Fruit fly (Drosophila melanogaster) whole organism, embryonic: ENCODE results near the gene CG31287.

Experiments used
- Atf3 ChIP-seq: fragments of 200-800 bp; sonication (Bioruptor generic); optimal IDR thresholded peaks from 3 replicates; lab custom pipeline; 2016; ENCODE audit warnings: missing biosample characterization, missing genetic modification characterization
- CG10366 ChIP-seq: fragments of 200-800 bp; sonication (Bioruptor generic); IDR thresholded peaks from 2 replicates; pipeline ENCODE4 v1.3.6; 2022; ENCODE audit warnings: missing biosample characterization, missing genetic modification characterization
- CG10462 ChIP-seq: fragments of 200-800 bp; sonication (Bioruptor generic); optimal IDR thresholded peaks from 2 replicates; lab custom pipeline; 2016; ENCODE audit warnings: missing biosample characterization, missing genetic modification characterization
- CG12942 ChIP-seq: fragments of 200-800 bp; sonication (Bioruptor generic); optimal IDR thresholded peaks from 3 replicates; lab custom pipeline; 2016; ENCODE audit warnings: missing biosample characterization, missing genetic modification characterization
- CG16779 ChIP-seq: fragments of 200-800 bp; sonication (Bioruptor generic); IDR thresholded peaks from 2 replicates; pipeline ENCODE4 v1.3.6; 2022; ENCODE audit warnings: missing biosample characterization, missing genetic modification characterization
- CG17186 ChIP-seq: fragments of 200-800 bp; sonication (Bioruptor generic); optimal IDR thresholded peaks from 3 replicates; lab custom pipeline; 2017; ENCODE audit warnings: missing biosample characterization, missing genetic modification reagents, missing genetic modification characterization
- CG17612 ChIP-seq: fragments of 200-800 bp; sonication (Bioruptor generic); IDR thresholded peaks from 2 replicates; pipeline ENCODE4 v1.3.6; 2022; ENCODE audit warnings: missing biosample characterization, missing genetic modification characterization
- CG30403 ChIP-seq: fragments of 200-800 bp; sonication (Bioruptor generic); optimal IDR thresholded peaks from 3 replicates; lab custom pipeline; 2016; ENCODE audit warnings: missing biosample characterization, missing genetic modification characterization
- CG3163 ChIP-seq: fragments of 200-800 bp; sonication (Bioruptor generic); optimal IDR thresholded peaks from 3 replicates; lab custom pipeline; 2016; ENCODE audit warnings: missing biosample characterization, missing genetic modification characterization
- CG33557 ChIP-seq: fragments of 200-800 bp; sonication (Bioruptor generic); optimal IDR thresholded peaks from 2 replicates; lab custom pipeline; 2019; ENCODE audit warnings: missing biosample characterization, mild to moderate bottlenecking, missing genetic modification characterization, moderate library complexity
- CG4360 ChIP-seq: fragments of 200-800 bp; sonication (Bioruptor generic); IDR thresholded peaks from 2 replicates; pipeline ENCODE4 v1.3.6; 2022; ENCODE audit warnings: missing biosample characterization, missing genetic modification characterization
- CG4707 ChIP-seq: fragments of 200-800 bp; sonication (Bioruptor generic); optimal IDR thresholded peaks from 2 replicates; lab custom pipeline; 2018; ENCODE audit warnings: missing biosample characterization, mild to moderate bottlenecking, missing genetic modification characterization, moderate library complexity
- CG4820 ChIP-seq: fragments of 200-800 bp; sonication (Bioruptor generic); optimal IDR thresholded peaks from 3 replicates; lab custom pipeline; 2016; ENCODE audit warnings: missing biosample characterization, missing genetic modification characterization
- CG5953 ChIP-seq: fragments of 200-800 bp; sonication (Bioruptor generic); IDR thresholded peaks from 2 replicates; pipeline ENCODE4 v1.3.6; 2022; ENCODE audit warnings: missing biosample characterization, missing genetic modification characterization
- CG6254 ChIP-seq: fragments of 200-800 bp; sonication (Bioruptor generic); optimal IDR thresholded peaks from 3 replicates; lab custom pipeline; 2017; ENCODE audit warnings: mild to moderate bottlenecking, missing biosample characterization, missing genetic modification reagents, missing genetic modification characterization
- CG7745 ChIP-seq: fragments of 200-800 bp; sonication (Bioruptor generic); optimal IDR thresholded peaks from 2 replicates; lab custom pipeline; 2018; ENCODE audit warnings: missing biosample characterization, mild to moderate bottlenecking, missing genetic modification characterization, moderate library complexity
- CG7839 ChIP-seq: fragments of 200-800 bp; sonication (Bioruptor generic); optimal IDR thresholded peaks from 3 replicates; lab custom pipeline; 2018; ENCODE audit warnings: missing biosample characterization, mild to moderate bottlenecking, missing genetic modification characterization, moderate library complexity
- CG8924 ChIP-seq: fragments of 200-800 bp; optimal IDR thresholded peaks from 3 replicates; lab custom pipeline; 2019; ENCODE audit warnings: missing biosample characterization, mild to moderate bottlenecking, missing genetic modification characterization, moderate library complexity
- Dek ChIP-seq: fragments of 200-800 bp; sonication (Bioruptor generic); optimal IDR thresholded peaks from 3 replicates; lab custom pipeline; 2019; ENCODE audit warnings: missing biosample characterization, mild to moderate bottlenecking, missing genetic modification characterization, moderate library complexity
- Dip2 ChIP-seq: fragments of 200-800 bp; sonication (Bioruptor generic); IDR thresholded peaks from 2 replicates; pipeline ENCODE4 v1.3.6; 2022; ENCODE audit warnings: missing biosample characterization, missing genetic modification characterization
- GATAe ChIP-seq: fragments of 200-800 bp; sonication (Bioruptor generic); conservative IDR thresholded peaks from 2 replicates; pipeline ENCODE4 v1.3.6; 2022; ENCODE audit warnings: missing biosample characterization, missing genetic modification characterization
- Gsc ChIP-seq: fragments of 200-800 bp; sonication (Bioruptor generic); IDR thresholded peaks from 2 replicates; pipeline ENCODE4 v1.3.6; 2022; ENCODE audit warnings: missing biosample characterization, missing genetic modification characterization
- HLHmδ ChIP-seq: fragments of 200-800 bp; sonication (Bioruptor generic); optimal IDR thresholded peaks from 2 replicates; lab custom pipeline; 2018; ENCODE audit warnings: missing biosample characterization, mild to moderate bottlenecking, missing genetic modification characterization, moderate library complexity
- Hr78 ChIP-seq, 2 experiments: fragments of 200-800 bp in 1 of 2; fragments of >200 bp in 1 of 2; sonication (Bioruptor generic) in 1 of 2; optimal IDR thresholded peaks; 2 replicates each; lab custom pipeline; 2017 to 2019; ENCODE audit warnings: missing biosample characterization in 2 of 2, missing genetic modification characterization in 2 of 2, mild to moderate bottlenecking in 1 of 2, moderate library complexity in 1 of 2
- Mes4 ChIP-seq: fragments of 200-800 bp; sonication (Bioruptor generic); optimal IDR thresholded peaks from 2 replicates; lab custom pipeline; 2016; ENCODE audit warnings: missing biosample characterization, missing genetic modification characterization
- Mrtf ChIP-seq: fragments of 200-800 bp; sonication (Bioruptor generic); IDR thresholded peaks from 3 replicates; pipeline ENCODE4 v1.3.6; 2022; ENCODE audit warnings: missing biosample characterization, missing genetic modification characterization
- Neu2 ChIP-seq: fragments of 200-800 bp; sonication (Bioruptor generic); optimal IDR thresholded peaks from 3 replicates; lab custom pipeline; 2016; ENCODE audit warnings: missing biosample characterization, missing genetic modification characterization, borderline replicate concordance
- Ravus ChIP-seq: fragments of 200-800 bp; sonication (Bioruptor generic); IDR thresholded peaks from 2 replicates; pipeline ENCODE4 v1.3.6; 2022; ENCODE audit warnings: missing biosample characterization, missing genetic modification characterization
- Rfx ChIP-seq: fragments of 200-800 bp; sonication (Bioruptor generic); IDR thresholded peaks from 2 replicates; pipeline ENCODE4 v1.3.6; 2022; ENCODE audit warnings: missing biosample characterization, missing genetic modification characterization
- Sox100B ChIP-seq: fragments of 200-800 bp; sonication (Bioruptor generic); optimal IDR thresholded peaks from 3 replicates; lab custom pipeline; 2018; ENCODE audit warnings: missing biosample characterization, mild to moderate bottlenecking, missing genetic modification characterization
- Trl ChIP-seq, 3 experiments: fragments of >200 bp in 2 of 3; fragments of 200-800 bp in 1 of 3; sonication (Bioruptor generic) in 1 of 3; optimal IDR thresholded peaks; 2 replicates in 1 of 3; 3 replicates in 2 of 3; lab custom pipeline; 2016 to 2017; ENCODE audit warnings: missing biosample characterization in 1 of 3, missing genetic modification characterization in 1 of 3
- Xrp1 ChIP-seq: fragments of 200-800 bp; sonication (Bioruptor generic); IDR thresholded peaks from 2 replicates; pipeline ENCODE4 v1.3.6; 2022; ENCODE audit warnings: missing biosample characterization, missing genetic modification characterization
- amos ChIP-seq: fragments of 200-800 bp; sonication (Bioruptor generic); IDR thresholded peaks from 2 replicates; pipeline ENCODE4 v1.3.6; 2022; ENCODE audit warnings: missing biosample characterization, missing genetic modification characterization; ENCODE audit not compliant: partially characterized antibody
- bab2 ChIP-seq: fragments of 200-800 bp; sonication (Bioruptor generic); optimal IDR thresholded peaks from 2 replicates; lab custom pipeline; 2016; ENCODE audit warnings: missing biosample characterization, missing genetic modification characterization
- btn ChIP-seq: fragments of 200-800 bp; sonication (Bioruptor generic); optimal IDR thresholded peaks from 2 replicates; lab custom pipeline; 2016; ENCODE audit warnings: missing biosample characterization, missing genetic modification characterization
- dm ChIP-seq: fragments of 200-800 bp; sonication (Bioruptor generic); optimal IDR thresholded peaks from 3 replicates; lab custom pipeline; 2016; ENCODE audit warnings: missing biosample characterization, missing genetic modification characterization
- fd96Cb ChIP-seq: fragments of 200-800 bp; sonication (Bioruptor generic); optimal IDR thresholded peaks from 2 replicates; lab custom pipeline; 2018; ENCODE audit warnings: missing biosample characterization, mild to moderate bottlenecking, missing genetic modification characterization, moderate library complexity
- fu2 ChIP-seq: fragments of 200-800 bp; sonication (Bioruptor generic); optimal IDR thresholded peaks from 2 replicates; lab custom pipeline; 2016; ENCODE audit warnings: missing biosample characterization, missing genetic modification characterization
- grau ChIP-seq: fragments of 200-800 bp; optimal IDR thresholded peaks from 3 replicates; lab custom pipeline; 2019; ENCODE audit warnings: missing biosample characterization, mild to moderate bottlenecking, missing genetic modification characterization, moderate library complexity
- grn ChIP-seq: fragments of 200-800 bp; sonication (Bioruptor generic); optimal IDR thresholded peaks from 3 replicates; lab custom pipeline; 2017; ENCODE audit warnings: missing biosample characterization, missing genetic modification characterization
- jigr1 ChIP-seq: fragments of 200-800 bp; sonication (Bioruptor generic); IDR thresholded peaks from 3 replicates; pipeline ENCODE4 v1.3.6; 2022; ENCODE audit warnings: missing biosample characterization, missing genetic modification characterization
- maf-S ChIP-seq: fragments of 200-800 bp; sonication (Bioruptor generic); optimal IDR thresholded peaks from 2 replicates; lab custom pipeline; 2016; ENCODE audit warnings: missing biosample characterization, missing genetic modification characterization
- mld ChIP-seq: fragments of 200-800 bp; sonication (Bioruptor generic); IDR thresholded peaks from 3 replicates; pipeline ENCODE4 v1.3.6; 2022; ENCODE audit warnings: missing biosample characterization, missing genetic modification characterization; ENCODE audit not compliant: partially characterized antibody
- nom ChIP-seq: fragments of 200-800 bp; sonication (Bioruptor generic); optimal IDR thresholded peaks from 2 replicates; lab custom pipeline; 2017; ENCODE audit warnings: missing biosample characterization, missing genetic modification characterization, mild to moderate bottlenecking, moderate library complexity, missing genetic modification reagents
- p53 ChIP-seq: fragments of 200-800 bp; sonication (Bioruptor generic); optimal IDR thresholded peaks from 2 replicates; lab custom pipeline; 2016; ENCODE audit warnings: missing biosample characterization, missing genetic modification characterization
- pb ChIP-seq: fragments of 200-800 bp; sonication (Bioruptor generic); optimal IDR thresholded peaks from 3 replicates; lab custom pipeline; 2016; ENCODE audit warnings: missing biosample characterization, missing genetic modification characterization
- repo ChIP-seq: fragments of 200-800 bp; sonication (Bioruptor generic); optimal IDR thresholded peaks from 2 replicates; lab custom pipeline; 2016; ENCODE audit warnings: missing biosample characterization, missing genetic modification characterization
- stwl ChIP-seq: fragments of 200-800 bp; sonication (Bioruptor generic); optimal IDR thresholded peaks from 3 replicates; lab custom pipeline; 2018; ENCODE audit warnings: missing biosample characterization, mild to moderate bottlenecking, missing genetic modification characterization, moderate library complexity
- tio ChIP-seq: fragments of 200-800 bp; sonication (Bioruptor generic); optimal IDR thresholded peaks from 2 replicates; lab custom pipeline; 2017; ENCODE audit warnings: missing biosample characterization, missing genetic modification characterization, inconsistent platforms

CG31287 gene

dm6 chr3R:16222300-16222903 is 19.2 kb downstream of the CG31287 start:
- TF ChIP-seq Atf3, result peak; percentile 99
- peak; percentile 99 for TF ChIP-seq dm
- peak; percentile 100 for TF ChIP-seq CG5953 (GFP tag; lab: Robert Waterston, UW)
- peak; percentile 100 for TF ChIP-seq Rfx (GFP tag; lab: Robert Waterston, UW)
- TF ChIP-seq tio (GFP tag; lab: Kevin White, UChicago), result peak; percentile 97
- peak; percentile 97 for TF ChIP-seq CG10462 (GFP tag; lab: Kevin White, UChicago)
- TF ChIP-seq repo (GFP tag; lab: Kevin White, UChicago), result peak; percentile 99
- TF ChIP-seq Ravus (GFP tag; lab: Robert Waterston, UW), result peak; percentile 99
- peak; percentile 99 for TF ChIP-seq CG16779
- TF ChIP-seq Neu2 (GFP tag; lab: Kevin White, UChicago), result peak; percentile 96
- peak; percentile 100 for TF ChIP-seq btn (GFP tag; lab: Kevin White, UChicago)
- TF ChIP-seq Mrtf (GFP tag; lab: Robert Waterston, UW), result peak; percentile 100
- TF ChIP-seq Mes4 (GFP tag; lab: Kevin White, UChicago), result peak; percentile 99
- peak; percentile 100 for TF ChIP-seq grau (tag; lab: Kevin White, UChicago)
- TF ChIP-seq mld (GFP tag; lab: Robert Waterston, UW), result no peak
- TF ChIP-seq amos (GFP tag; lab: Robert Waterston, UW), result no peak
- peak; percentile 6 for TF ChIP-seq HLHmδ (GFP tag; lab: Kevin White, UChicago)
- TF ChIP-seq Trl (optimal IDR thresholded peaks at IDR 0.05; lab: Kevin White, UChicago), result peak in 1 of 2 experiments; percentile 17
- TF ChIP-seq Trl (GFP tag; optimal IDR thresholded peaks at IDR 0.05; lab: Kevin White, UChicago), result peak; percentile 100
- TF ChIP-seq GATAe (GFP tag; lab: Robert Waterston, UW), result peak; percentile 98
- TF ChIP-seq CG30403 (GFP tag; lab: Kevin White, UChicago), result peak; percentile 99
- peak; percentile 90 for TF ChIP-seq CG33557 (GFP tag; lab: Kevin White, UChicago)
- peak; percentile 99 for TF ChIP-seq CG12942 (GFP tag; lab: Kevin White, UChicago)
- TF ChIP-seq CG4707, result peak; percentile 98
- TF ChIP-seq p53, result peak; percentile 99
- TF ChIP-seq Gsc (GFP tag; lab: Robert Waterston, UW), result peak; percentile 99
- TF ChIP-seq stwl, result peak; percentile 69
- peak; percentile 92 for TF ChIP-seq CG7745 (tag; lab: Kevin White, UChicago)
- peak; percentile 100 for TF ChIP-seq pb (GFP tag; lab: Kevin White, UChicago)
- TF ChIP-seq nom (GFP tag; lab: Kevin White, UChicago), result peak; percentile 89
- peak; percentile 99 for TF ChIP-seq CG4820 (GFP tag; lab: Kevin White, UChicago)
- TF ChIP-seq CG4360 (GFP tag; lab: Robert Waterston, UW), result peak; percentile 95
- peak; percentile 99 for TF ChIP-seq Dek (tag; lab: Kevin White, UChicago)
- TF ChIP-seq Sox100B (GFP tag; lab: Kevin White, UChicago), result peak; percentile 91
- TF ChIP-seq CG3163, result peak; percentile 95
- TF ChIP-seq Hr78 (GFP tag; optimal IDR thresholded peaks at IDR 0.05; lab: Kevin White, UChicago), result peak in 1 of 2 experiments; percentile 92
- TF ChIP-seq fu2 (GFP tag; lab: Kevin White, UChicago), result peak; percentile 99
- TF ChIP-seq CG8924, result peak; percentile 99
- peak; percentile 99 for TF ChIP-seq jigr1 (GFP tag; lab: Robert Waterston, UW)
- TF ChIP-seq CG6254 (GFP tag; lab: Kevin White, UChicago), result peak; percentile 97
- TF ChIP-seq Xrp1 (GFP tag; lab: Robert Waterston, UW), result peak; percentile 100
- TF ChIP-seq grn, result peak; percentile 93
- peak; percentile 98 for TF ChIP-seq CG17612 (GFP tag; lab: Robert Waterston, UW)
- peak; percentile 97 for TF ChIP-seq CG17186 (GFP tag; lab: Kevin White, UChicago)
- peak; percentile 100 for TF ChIP-seq fd96Cb (tag; lab: Kevin White, UChicago)
- TF ChIP-seq Dip2 (GFP tag; lab: Robert Waterston, UW), result peak; percentile 83
- peak; percentile 100 for TF ChIP-seq CG10366 (GFP tag; lab: Robert Waterston, UW)
- TF ChIP-seq CG7839 (tag; lab: Kevin White, UChicago), result peak; percentile 100
- peak; percentile 99 for TF ChIP-seq maf-S (GFP tag; lab: Kevin White, UChicago)
- peak; percentile 99 for TF ChIP-seq bab2
